Fruit fly (Drosophila melanogaster): ENCODE data around the gene Msp300.

The Msp300 gene

DNA sequence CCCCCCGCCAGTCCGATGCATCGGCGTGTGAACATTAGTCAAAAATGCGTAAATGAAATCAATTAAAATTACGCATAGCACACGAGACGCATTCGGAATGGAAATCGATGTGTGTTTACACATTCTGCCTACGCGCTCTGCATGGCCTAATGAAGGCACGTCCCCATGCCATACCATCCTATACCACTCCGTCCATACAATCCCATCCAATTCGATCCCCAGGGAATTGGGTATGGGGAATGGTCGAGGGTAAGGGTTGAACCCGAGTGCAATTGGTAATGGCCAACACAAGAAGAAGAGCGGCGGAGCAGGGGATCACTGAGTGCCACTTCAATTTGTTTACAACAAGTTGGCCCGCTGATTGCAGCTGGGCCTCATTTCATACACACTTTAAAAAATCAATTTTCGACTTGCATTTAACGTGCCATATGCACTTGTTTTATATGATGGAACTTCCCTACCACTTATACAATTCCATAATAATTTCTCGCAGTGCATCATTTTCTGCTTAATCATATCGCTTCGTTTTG lies 144.8 kb downstream of the Msp300 start (continued):
- TF ChIP-seq scrt (GFP tag; optimal IDR thresholded peaks at IDR 0.05) (no peak), CG32772 (GFP tag; IDR thresholded peaks at IDR 0.05) (peak; percentile 38; the same call in 1 of the 2 replicates), dpn (GFP tag; optimal IDR thresholded peaks at IDR 0.05) (peak; percentile 32 to 45), dati (GFP tag; IDR thresholded peaks at IDR 0.05) (no peak), CG11504 (tag; optimal IDR thresholded peaks at IDR 0.05) (peak; percentile 56), gt (GFP tag; IDR thresholded peaks at IDR 0.05) (no peak), dmrt11E (tag; optimal IDR thresholded peaks at IDR 0.05) (peak; percentile 68), sens (GFP tag) (peak; percentile 95), sima (GFP tag; optimal IDR thresholded peaks at IDR 0.05) (no peak), CoRest (tag; optimal IDR thresholded peaks at IDR 0.05) (peak; percentile 23), abd-A (tag; optimal IDR thresholded peaks at IDR 0.05) (no peak), pfk (GFP tag; optimal IDR thresholded peaks at IDR 0.05) (no peak), CG3407 (GFP tag; optimal IDR thresholded peaks at IDR 0.05) (peak; percentile 9), sr (GFP tag; IDR thresholded peaks at IDR 0.05) (0 out of 3 replicates have a peak, but pooled peaks have one; percentile 40), ash1 (GFP tag; optimal IDR thresholded peaks at IDR 0.05) (no peak), org-1 (GFP tag; optimal IDR thresholded peaks at IDR 0.05) (peak; percentile 12), CG5180 (GFP tag; optimal IDR thresholded peaks at IDR 0.05) (peak; percentile 37), CG12155 (GFP tag; optimal IDR thresholded peaks at IDR 0.05) (no peak), CG14710 (tag; optimal IDR thresholded peaks at IDR 0.05) (peak; percentile 54), Fer1 (GFP tag; optimal IDR thresholded peaks at IDR 0.05) (no peak), Nf-YC (tag; optimal IDR thresholded peaks at IDR 0.05) (no peak), tx (GFP tag; optimal IDR thresholded peaks at IDR 0.05) (no peak), HHEX (GFP tag; optimal IDR thresholded peaks at IDR 0.05) (no peak), en (GFP tag; optimal IDR thresholded peaks at IDR 0.05) (peak; percentile 3), Scr (GFP tag; IDR thresholded peaks at IDR 0.05; ENCODE audit: partially characterized antibody) (no peak), maf-S (GFP tag; optimal IDR thresholded peaks at IDR 0.05) (no peak), Dfd (GFP tag; optimal IDR thresholded peaks at IDR 0.05) (no peak), CG17385 (GFP tag; optimal IDR thresholded peaks at IDR 0.05) (peak; percentile 60), gcm2 (GFP tag; optimal IDR thresholded peaks at IDR 0.05) (no peak), ttk (GFP tag; IDR thresholded peaks at IDR 0.05) (no peak), CG34376 (GFP tag; optimal IDR thresholded peaks at IDR 0.05) (no peak), CG12391 (tag; optimal IDR thresholded peaks at IDR 0.05) (peak; percentile 45), kay (GFP tag; optimal IDR thresholded peaks at IDR 0.05) (no peak), CG12769 (tag; optimal IDR thresholded peaks at IDR 0.05) (peak; percentile 78), Hr39 (optimal IDR thresholded peaks at IDR 0.05) (no peak), Sox100B (GFP tag; optimal IDR thresholded peaks at IDR 0.05) (no peak), ro (GFP tag; IDR thresholded peaks at IDR 0.05) (no peak), hth (optimal IDR thresholded peaks at IDR 0.05) (no peak), CG33213 (GFP tag; optimal IDR thresholded peaks at IDR 0.05) (no peak), CG12071 (GFP tag; optimal IDR thresholded peaks at IDR 0.05) (no peak), PHDP (tag; optimal IDR thresholded peaks at IDR 0.05) (no peak), esg (GFP tag; conservative IDR thresholded peaks at IDR 0.05) (no peak), tin (GFP tag; optimal IDR thresholded peaks at IDR 0.05) (peak; percentile 46), bsh (GFP tag; optimal IDR thresholded peaks at IDR 0.05) (peak in 1 of 2 experiments; percentile 69), NC2α (GFP tag; optimal IDR thresholded peaks at IDR 0.05) (no peak), z (GFP tag; IDR thresholded peaks at IDR 0.05) (no peak), CG9817 (tag; optimal IDR thresholded peaks at IDR 0.05) (no peak), B-H1 (GFP tag; IDR thresholded peaks at IDR 0.05) (no peak), shn (GFP tag; optimal IDR thresholded peaks at IDR 0.05) (no peak), tna (GFP tag; IDR thresholded peaks at IDR 0.05; ENCODE audit: partially characterized antibody) (no peak), Hand (GFP tag; optimal IDR thresholded peaks at IDR 0.05) (no peak)

Measured in whole organism, embryonic.